Fruit fly (Drosophila melanogaster) whole organism, adult: ENCODE data around the gene Rbp1.

Experiments
- CG11617 ChIP-seq: fragments of 200-800 bp; sonication (Bioruptor generic); optimal IDR thresholded peaks from 2 replicates; lab custom pipeline; 2017; ENCODE audit warnings: mild to moderate bottlenecking, missing biosample characterization, missing genetic modification reagents, missing genetic modification characterization
- CG12768 ChIP-seq: fragments of 200-800 bp; sonication (Bioruptor generic); optimal IDR thresholded peaks from 2 replicates; lab custom pipeline; 2017; ENCODE audit warnings: missing biosample characterization, missing genetic modification characterization, mild to moderate bottlenecking, moderate library complexity, missing genetic modification reagents
- CG14711 ChIP-seq: fragments of 200-800 bp; sonication (Bioruptor generic); optimal IDR thresholded peaks from 2 replicates; lab custom pipeline; 2018; ENCODE audit warnings: missing biosample characterization, mild to moderate bottlenecking, missing genetic modification characterization, moderate library complexity
- CG1620 ChIP-seq: fragments of 200-800 bp; sonication (Bioruptor generic); optimal IDR thresholded peaks from 2 replicates; lab custom pipeline; 2016; ENCODE audit warnings: missing biosample characterization, missing genetic modification characterization
- CG33017 ChIP-seq: fragments of 200-800 bp; sonication (Bioruptor generic); optimal IDR thresholded peaks from 2 replicates; lab custom pipeline; 2018; ENCODE audit warnings: missing biosample characterization, mild to moderate bottlenecking, missing genetic modification characterization, moderate library complexity
- CG5204 ChIP-seq: fragments of 200-800 bp; sonication (Bioruptor generic); optimal IDR thresholded peaks from 2 replicates; lab custom pipeline; 2016; ENCODE audit warnings: missing biosample characterization, missing genetic modification characterization
- CG7045 ChIP-seq: fragments of 200-800 bp; sonication (Bioruptor generic); optimal IDR thresholded peaks from 2 replicates; lab custom pipeline; 2017; ENCODE audit warnings: missing biosample characterization, mild to moderate bottlenecking, missing genetic modification characterization
- CG7101 ChIP-seq: fragments of 200-800 bp; sonication (Bioruptor generic); optimal IDR thresholded peaks from 2 replicates; lab custom pipeline; 2018; ENCODE audit warnings: missing biosample characterization, mild to moderate bottlenecking, missing genetic modification characterization, moderate library complexity
- Clk ChIP-seq: fragments of 200-800 bp; sonication (Bioruptor generic); optimal IDR thresholded peaks from 2 replicates; lab custom pipeline; 2017; ENCODE audit warnings: missing biosample characterization, missing genetic modification characterization
- Crg-1 ChIP-seq: fragments of 200-800 bp; sonication (Bioruptor generic); optimal IDR thresholded peaks from 2 replicates; lab custom pipeline; 2016; ENCODE audit warnings: missing biosample characterization, missing genetic modification characterization
- Hr96 ChIP-seq: fragments of 200-800 bp; sonication (Bioruptor generic); optimal IDR thresholded peaks from 2 replicates; lab custom pipeline; 2016; ENCODE audit warnings: missing biosample characterization, missing genetic modification characterization
- Mnt ChIP-seq: fragments of 200-800 bp; sonication (Bioruptor generic); optimal IDR thresholded peaks from 2 replicates; lab custom pipeline; 2016; ENCODE audit warnings: missing biosample characterization, mild to moderate bottlenecking, missing genetic modification characterization
- bab1 ChIP-seq: fragments of 200-800 bp; sonication (Bioruptor generic); optimal IDR thresholded peaks from 3 replicates; lab custom pipeline; 2019; ENCODE audit warnings: missing biosample characterization, mild to moderate bottlenecking, missing genetic modification characterization, moderate library complexity
- cic ChIP-seq: fragments of 200-800 bp; sonication (Bioruptor generic); optimal IDR thresholded peaks from 2 replicates; lab custom pipeline; 2017; ENCODE audit warnings: missing biosample characterization, mild to moderate bottlenecking, missing genetic modification characterization, moderate library complexity
- cnc ChIP-seq, 2 experiments: fragments of >200 bp; optimal IDR thresholded peaks; 2 replicates each; lab custom pipeline; 2017
- kay ChIP-seq: fragments of 200-800 bp; sonication (Bioruptor generic); peaks from one replicate; lab custom pipeline; 2016; ENCODE audit warnings: missing biosample characterization, missing genetic modification characterization, borderline replicate concordance
- ovo ChIP-seq: fragments of 200-800 bp; sonication (Bioruptor generic); optimal IDR thresholded peaks from 2 replicates; lab custom pipeline; 2016; ENCODE audit warnings: missing biosample characterization, missing genetic modification characterization
- pad ChIP-seq: fragments of 200-800 bp; sonication (Bioruptor generic); optimal IDR thresholded peaks from 3 replicates; lab custom pipeline; 2017; ENCODE audit warnings: missing biosample characterization, missing genetic modification characterization, mild to moderate bottlenecking, moderate library complexity, missing genetic modification reagents
- tj ChIP-seq: fragments of 200-800 bp; sonication (Bioruptor generic); optimal IDR thresholded peaks from 3 replicates; lab custom pipeline; 2017; ENCODE audit warnings: missing biosample characterization, mild to moderate bottlenecking, missing genetic modification characterization, moderate library complexity
- toe ChIP-seq: fragments of 200-800 bp; sonication (Bioruptor generic); optimal IDR thresholded peaks from 2 replicates; lab custom pipeline; 2016; ENCODE audit warnings: missing biosample characterization, missing genetic modification characterization

Rbp1 gene

dm6 chr3R:10760966-10761855, 23.0 kb upstream of the Rbp1 start, which contains the start of the genes MED7 and Cap-H2:
Gene MED7 (minus strand): TSS chr3R:10761032.
Gene Cap-H2 (plus strand): TSS chr3R:10761310.
- TF ChIP-seq CG14711 (tag; lab: Kevin White, UChicago), result peak; percentile 65
- peak; percentile 76 for TF ChIP-seq Hr96 (GFP tag; lab: Kevin White, UChicago)
- TF ChIP-seq CG7045 (GFP tag; lab: Kevin White, UChicago), result peak; percentile 79
- TF ChIP-seq tj (GFP tag; lab: Kevin White, UChicago), result peak; percentile 28
- TF ChIP-seq Crg-1 (GFP tag; lab: Kevin White, UChicago), result peak; percentile 63
- peak; percentile 51 for TF ChIP-seq CG7101
- peak; percentile 68 for TF ChIP-seq pad (GFP tag; lab: Kevin White, UChicago)
- TF ChIP-seq ovo (GFP tag; lab: Kevin White, UChicago), result peak; percentile 53
- TF ChIP-seq Clk (GFP tag; lab: Kevin White, UChicago), result peak; percentile 36
- TF ChIP-seq cic, result peak; percentile 83
- TF ChIP-seq CG33017 (tag; lab: Kevin White, UChicago), result peak; percentile 30
- peak; percentile 50 for TF ChIP-seq CG11617 (GFP tag; lab: Kevin White, UChicago)
- peak; percentile 92 for TF ChIP-seq toe (GFP tag; lab: Kevin White, UChicago)
- peak; percentile 79 for TF ChIP-seq CG1620 (GFP tag; lab: Kevin White, UChicago)
- no peak for TF ChIP-seq CG12768 (GFP tag; lab: Kevin White, UChicago)
- TF ChIP-seq bab1 (GFP tag; lab: Kevin White, UChicago), result peak; percentile 76
- TF ChIP-seq CG5204, result peak; percentile 73
- peak; percentile 72 for TF ChIP-seq Mnt
- TF ChIP-seq kay (GFP tag; lab: Kevin White, UChicago), result peak; percentile 56
- TF ChIP-seq cnc (optimal IDR thresholded peaks at IDR 0.05; lab: Kevin White, UChicago), result no peak

dm6 chr3R:10761980-10762379, 22.2 kb upstream of the Rbp1 start:
- no peak for TF ChIP-seq tj (GFP tag; lab: Kevin White, UChicago)
- no peak for TF ChIP-seq pad (GFP tag; lab: Kevin White, UChicago)
- no peak for TF ChIP-seq Clk (GFP tag; lab: Kevin White, UChicago)
- TF ChIP-seq Mnt, result no peak
- TF ChIP-seq cic, result no peak
- no peak for TF ChIP-seq CG11617 (GFP tag; lab: Kevin White, UChicago)
- TF ChIP-seq CG12768 (GFP tag; lab: Kevin White, UChicago), result no peak
- TF ChIP-seq CG33017 (tag; lab: Kevin White, UChicago), result no peak
- no peak for TF ChIP-seq toe (GFP tag; lab: Kevin White, UChicago)
- TF ChIP-seq CG5204, result no peak
- no peak for TF ChIP-seq Crg-1 (GFP tag; lab: Kevin White, UChicago)
- TF ChIP-seq Hr96 (GFP tag; lab: Kevin White, UChicago), result no peak
- no peak for TF ChIP-seq cnc (optimal IDR thresholded peaks at IDR 0.05; lab: Kevin White, UChicago)
- TF ChIP-seq CG7045 (GFP tag; lab: Kevin White, UChicago), result no peak
- no peak for TF ChIP-seq CG7101

dm6 chr3R:10767526-10767925, 16.7 kb upstream of the Rbp1 start, which contains the start of gene TfIIFbeta:
Gene TfIIFbeta (minus strand): TSS chr3R:10767804.
- TF ChIP-seq CG14711 (tag; lab: Kevin White, UChicago) (no peak), Hr96 (GFP tag; lab: Kevin White, UChicago) (no peak), CG7045 (GFP tag; lab: Kevin White, UChicago) (no peak), kay (GFP tag; lab: Kevin White, UChicago) (no peak), CG12768 (GFP tag; lab: Kevin White, UChicago) (no peak), ovo (GFP tag; lab: Kevin White, UChicago) (no peak), CG11617 (GFP tag; lab: Kevin White, UChicago) (no peak), Mnt (no peak), Clk (GFP tag; lab: Kevin White, UChicago) (no peak), bab1 (GFP tag; lab: Kevin White, UChicago) (no peak), CG5204 (no peak), CG33017 (tag; lab: Kevin White, UChicago) (no peak), CG1620 (GFP tag; lab: Kevin White, UChicago) (no peak), cnc (optimal IDR thresholded peaks at IDR 0.05; lab: Kevin White, UChicago) (no peak), toe (GFP tag; lab: Kevin White, UChicago) (no peak), tj (GFP tag; lab: Kevin White, UChicago) (no peak)

dm6 chr3R:10775246-10775645, 8.9 kb upstream of the Rbp1 start:
- TF ChIP-seq ovo (GFP tag; lab: Kevin White, UChicago) (no peak), kay (GFP tag; lab: Kevin White, UChicago) (no peak), Hr96 (GFP tag; lab: Kevin White, UChicago) (no peak), CG1620 (GFP tag; lab: Kevin White, UChicago) (no peak), CG33017 (tag; lab: Kevin White, UChicago) (no peak)

- TF ChIP-seq kay (GFP tag; lab: Kevin White, UChicago), result no peak
- TF ChIP-seq CG7101, result no peak
- TF ChIP-seq Crg-1 (GFP tag; lab: Kevin White, UChicago), result no peak
- TF ChIP-seq Clk (GFP tag; lab: Kevin White, UChicago), result no peak
- TF ChIP-seq CG7045 (GFP tag; lab: Kevin White, UChicago), result no peak
- TF ChIP-seq tj (GFP tag; lab: Kevin White, UChicago), result no peak
- TF ChIP-seq Hr96 (GFP tag; lab: Kevin White, UChicago), result no peak
- TF ChIP-seq CG12768 (GFP tag; lab: Kevin White, UChicago), result no peak
- TF ChIP-seq CG11617 (GFP tag; lab: Kevin White, UChicago), result no peak
- TF ChIP-seq cnc (optimal IDR thresholded peaks at IDR 0.05; lab: Kevin White, UChicago), result no peak
- no peak for TF ChIP-seq CG33017 (tag; lab: Kevin White, UChicago)
- TF ChIP-seq CG14711 (tag; lab: Kevin White, UChicago), result no peak
- TF ChIP-seq pad (GFP tag; lab: Kevin White, UChicago), result no peak
- no peak for TF ChIP-seq cic
- no peak for TF ChIP-seq bab1 (GFP tag; lab: Kevin White, UChicago)
These were observed 8.0 kb upstream of the Rbp1 start for dm6 chr3R:10776047-10776659.
